Worm (Caenorhabditis elegans) whole organism, L4 larva: Measurements from ENCODE around the gene Y15E3A.4.

Source experiments
- aha-1 ChIP-seq: fragments of 150-350 bp; peaks from one replicate; lab custom pipeline; 2014; ENCODE audit warnings: missing biosample characterization, missing genetic modification characterization
- aly-2 ChIP-seq: sonication (generic microtip); optimal IDR thresholded peaks from 2 replicates; lab custom pipeline; 2018; ENCODE audit warnings: missing biosample characterization, missing genetic modification characterization
- ceh-82 ChIP-seq: sonication (generic microtip); optimal IDR thresholded peaks from 2 replicates; lab custom pipeline; 2017; ENCODE audit warnings: missing biosample characterization, missing genetic modification characterization
- dmd-8 ChIP-seq: fragments of 200-800 bp; sonication (Bioruptor generic); IDR thresholded peaks from 2 replicates; pipeline ENCODE4 v1.3.6; 2022; ENCODE audit warnings: missing genetic modification characterization, missing compliant biosample characterization
- lin-38 ChIP-seq: fragments of 200-800 bp; sonication (Bioruptor generic); IDR thresholded peaks from 2 replicates; pipeline ENCODE4 v1.3.6; 2022; ENCODE audit warnings: missing genetic modification reagents, missing genetic modification characterization, missing compliant biosample characterization
- set-16 ChIP-seq: fragments of 200-800 bp; sonication (Bioruptor generic); IDR thresholded peaks from 2 replicates; pipeline ENCODE4 v1.3.6; 2022; ENCODE audit warnings: missing genetic modification reagents, missing genetic modification characterization, missing compliant biosample characterization

- no peak for TF ChIP-seq aha-1 (tag; lab: Kevin White, UChicago)
- no peak for TF ChIP-seq ceh-82 (tag; lab: Kevin White, UChicago)
- no peak for TF ChIP-seq set-16 (GFP tag; lab: Robert Waterston, UW)
- TF ChIP-seq aly-2 (tag; lab: Kevin White, UChicago) = no peak
- no peak for TF ChIP-seq dmd-8 (GFP tag; lab: Robert Waterston, UW)
- no peak for TF ChIP-seq lin-38
These were observed 24.8 kb downstream of the Y15E3A.4 start for ce11 chrX:15355603-15356002.
